Fruit fly (Drosophila melanogaster): ENCODE measurements around the gene Cpr78Cc.

Gene Cpr78Cc

DNA sequence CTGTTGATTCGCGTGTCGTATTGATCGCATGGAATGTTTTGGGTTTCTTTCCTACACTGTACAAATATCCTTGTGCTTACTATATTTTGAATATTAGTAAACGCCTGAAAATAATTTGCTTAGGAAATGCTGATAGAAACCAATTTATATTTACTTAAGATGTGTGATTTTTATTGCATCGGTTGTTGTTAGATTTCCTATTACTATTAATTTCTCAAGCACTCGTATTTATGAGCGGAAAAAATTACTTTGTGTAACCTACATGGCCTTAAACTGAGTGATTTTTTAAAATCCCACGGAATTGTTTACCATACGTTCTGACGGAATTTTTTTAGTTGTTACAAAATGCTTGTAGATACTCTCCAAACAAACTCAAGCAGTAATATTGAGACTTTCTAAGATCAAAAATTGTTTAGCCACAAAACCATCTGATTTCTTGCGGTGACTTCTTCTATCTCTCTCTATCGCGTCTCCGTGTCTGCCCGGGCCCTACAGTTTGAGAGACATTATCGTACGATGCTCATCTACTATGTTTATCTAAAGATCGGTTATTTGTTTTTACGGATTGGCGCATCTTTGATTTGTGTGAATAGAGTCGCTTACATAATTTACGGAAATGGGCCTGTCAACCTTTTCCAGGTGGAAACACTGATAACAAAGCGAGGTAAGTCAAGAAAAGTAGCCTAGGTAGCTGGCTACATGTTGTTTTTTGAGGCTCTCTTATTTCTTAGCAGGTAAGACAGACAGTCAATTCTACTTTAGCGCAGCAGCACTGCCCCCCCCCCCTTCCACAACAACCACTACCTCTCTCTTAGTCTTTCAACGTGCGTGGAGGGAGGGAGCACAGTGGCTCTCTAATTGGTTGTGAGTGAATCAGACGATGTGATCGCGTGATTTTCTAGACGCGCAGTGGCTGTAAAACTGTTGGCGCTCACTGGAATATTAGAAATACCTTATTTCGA lies 23.8 kb upstream of the Cpr78Cc start (continued):
- TF ChIP-seq wor (GFP tag; IDR thresholded peaks at IDR 0.05) (no peak), usp (GFP tag; optimal IDR thresholded peaks at IDR 0.05) (no peak), tup (GFP tag; optimal IDR thresholded peaks at IDR 0.05) (no peak), CG17359 (tag; optimal IDR thresholded peaks at IDR 0.05) (peak; percentile 48), E2f1 (GFP tag; IDR thresholded peaks at IDR 0.05) (no peak), CG7357 (GFP tag; IDR thresholded peaks at IDR 0.05) (no peak), exex (tag; optimal IDR thresholded peaks at IDR 0.05) (peak; percentile 44), D (optimal IDR thresholded peaks at IDR 0.05) (no peak), D (GFP tag; optimal IDR thresholded peaks at IDR 0.05) (peak; percentile 62), schlank (tag; optimal IDR thresholded peaks at IDR 0.05) (peak; percentile 1), Sry-β (GFP tag; optimal IDR thresholded peaks at IDR 0.05) (no peak), lov (optimal IDR thresholded peaks at IDR 0.05) (no peak), lov (GFP tag; IDR thresholded peaks at IDR 0.05) (peak; percentile 7; the same call in 1 of the 3 replicates), jumu (GFP tag; optimal IDR thresholded peaks at IDR 0.05) (peak; percentile 42), tap (tag; optimal IDR thresholded peaks at IDR 0.05) (no peak), CG18764 (GFP tag; optimal IDR thresholded peaks at IDR 0.05) (no peak), odd (GFP tag; optimal IDR thresholded peaks at IDR 0.05) (peak; percentile 39), CG6791 (GFP tag; IDR thresholded peaks at IDR 0.05; ENCODE audit: partially characterized antibody) (no peak), Nf-YC (tag; optimal IDR thresholded peaks at IDR 0.05) (peak; percentile 36), CG14014 (GFP tag; IDR thresholded peaks at IDR 0.05) (peak; percentile 19; the same call in 1 of the 2 replicates), nau (GFP tag; optimal IDR thresholded peaks at IDR 0.05) (no peak), CG34224 (GFP tag; IDR thresholded peaks at IDR 0.05; ENCODE audit: partially characterized antibody) (peak; percentile 16; the same call in 1 of the 3 replicates), dmrt99B (tag; optimal IDR thresholded peaks at IDR 0.05) (peak; percentile 75), gem (tag; optimal IDR thresholded peaks at IDR 0.05) (peak; percentile 83), trem (tag; optimal IDR thresholded peaks at IDR 0.05) (no peak), CG18011 (GFP tag; optimal IDR thresholded peaks at IDR 0.05) (peak; percentile 2), CG2120 (GFP tag; optimal IDR thresholded peaks at IDR 0.05) (peak; percentile 76), fd3F (GFP tag; optimal IDR thresholded peaks at IDR 0.05) (peak; percentile 29), ranshi (GFP tag; IDR thresholded peaks at IDR 0.05) (no peak), CG18262 (tag; optimal IDR thresholded peaks at IDR 0.05) (peak; percentile 87), CG10565 (GFP tag; optimal IDR thresholded peaks at IDR 0.05) (no peak), twi (tag; optimal IDR thresholded peaks at IDR 0.05) (peak; percentile 36), H15 (GFP tag; IDR thresholded peaks at IDR 0.05) (0 out of 3 replicates have a peak, but pooled peaks have one; percentile 6), HLHmδ (GFP tag; optimal IDR thresholded peaks at IDR 0.05) (no peak), sna (GFP tag; IDR thresholded peaks at IDR 0.05; ENCODE audit: partially characterized antibody) (no peak), CkIIα-i1 (GFP tag; IDR thresholded peaks at IDR 0.05) (no peak), CG5953 (GFP tag; IDR thresholded peaks at IDR 0.05) (no peak), Chrac-16 (GFP tag; optimal IDR thresholded peaks at IDR 0.05) (peak; percentile 52), tio (GFP tag; optimal IDR thresholded peaks at IDR 0.05) (peak; percentile 63), CG9876 (GFP tag; optimal IDR thresholded peaks at IDR 0.05) (peak; percentile 22), Hr51 (GFP tag; optimal IDR thresholded peaks at IDR 0.05) (peak; percentile 34 to 68), bowl (GFP tag; IDR thresholded peaks at IDR 0.05) (no peak), CG12071 (GFP tag; optimal IDR thresholded peaks at IDR 0.05) (no peak), CG2202 (tag; optimal IDR thresholded peaks at IDR 0.05) (no peak), CG15269 (tag; optimal IDR thresholded peaks at IDR 0.05) (peak; percentile 57), CG2129 (GFP tag; IDR thresholded peaks at IDR 0.05; ENCODE audit: partially characterized antibody) (no peak), CTCF (GFP tag; optimal IDR thresholded peaks at IDR 0.05) (peak; percentile 2), CG15011 (GFP tag; optimal IDR thresholded peaks at IDR 0.05) (peak; percentile 43), HLH3B (GFP tag; IDR thresholded peaks at IDR 0.05) (peak; percentile 5; the same call in 1 of the 2 replicates)
